Worm (Caenorhabditis elegans) whole organism, late embryonic: ENCODE results near the gene pho-7.

Experiments used
- K09A11.1 ChIP-seq: sonication (generic microtip); optimal IDR thresholded peaks from 2 replicates; lab custom pipeline; 2017; ENCODE audit warnings: antibody characterized with exemption, mild to moderate bottlenecking, missing genetic modification characterization, missing compliant biosample characterization; ENCODE audit not compliant: insufficient read depth
- ama-1 ChIP-seq: fragments of 150-350 bp; optimal IDR thresholded peaks from 2 replicates; lab custom pipeline; 2014
- ceh-18 ChIP-seq: sonication (generic microtip); optimal IDR thresholded peaks from 2 replicates; lab custom pipeline; 2016; ENCODE audit warnings: missing genetic modification characterization, missing compliant biosample characterization
- ceh-34 ChIP-seq: sonication (generic microtip); optimal IDR thresholded peaks from 2 replicates; lab custom pipeline; 2016; ENCODE audit warnings: mild to moderate bottlenecking, missing genetic modification characterization, missing compliant biosample characterization
- ceh-6 ChIP-seq: fragments of 200-800 bp; sonication (Bioruptor generic); optimal IDR thresholded peaks from 2 replicates; lab custom pipeline; 2018; ENCODE audit warnings: mild to moderate bottlenecking, missing genetic modification characterization, missing compliant biosample characterization
- ets-4 ChIP-seq: sonication (generic microtip); optimal IDR thresholded peaks from 2 replicates; lab custom pipeline; 2016; ENCODE audit warnings: missing genetic modification characterization, missing compliant biosample characterization
- lim-6 ChIP-seq: sonication (generic microtip); optimal IDR thresholded peaks from 2 replicates; lab custom pipeline; 2016; ENCODE audit warnings: missing genetic modification characterization, missing compliant biosample characterization
- npax-4 ChIP-seq: sonication (generic microtip); optimal IDR thresholded peaks from 2 replicates; lab custom pipeline; 2016; ENCODE audit warnings: missing genetic modification characterization, missing compliant biosample characterization
- pha-4 ChIP-seq: fragments of 150-350 bp; optimal IDR thresholded peaks from 2 replicates; lab custom pipeline; 2018; ENCODE audit warnings: missing biosample characterization, missing genetic modification reagents, missing genetic modification characterization
- pqm-1 ChIP-seq: sonication (generic microtip); optimal IDR thresholded peaks from 2 replicates; lab custom pipeline; 2016; ENCODE audit warnings: missing genetic modification characterization, missing compliant biosample characterization

ce11 chrX:10910716-10911115 is 30.4 kb downstream of the pho-7 start, which contains the start of gene F47B10.8:
- TF ChIP-seq pha-4 (tag; lab: Kevin White, UChicago) (no peak), K09A11.1 (no peak), npax-4 (no peak), pqm-1 (tag; lab: Kevin White, UChicago) (no peak), ama-1 (no peak), ceh-18 (tag; lab: Kevin White, UChicago) (no peak), lim-6 (no peak), ceh-6 (no peak), ceh-34 (no peak), ets-4 (no peak)
